Worm (Caenorhabditis elegans): ENCODE data around the gene swt-4.

swt-4 gene

DNA sequence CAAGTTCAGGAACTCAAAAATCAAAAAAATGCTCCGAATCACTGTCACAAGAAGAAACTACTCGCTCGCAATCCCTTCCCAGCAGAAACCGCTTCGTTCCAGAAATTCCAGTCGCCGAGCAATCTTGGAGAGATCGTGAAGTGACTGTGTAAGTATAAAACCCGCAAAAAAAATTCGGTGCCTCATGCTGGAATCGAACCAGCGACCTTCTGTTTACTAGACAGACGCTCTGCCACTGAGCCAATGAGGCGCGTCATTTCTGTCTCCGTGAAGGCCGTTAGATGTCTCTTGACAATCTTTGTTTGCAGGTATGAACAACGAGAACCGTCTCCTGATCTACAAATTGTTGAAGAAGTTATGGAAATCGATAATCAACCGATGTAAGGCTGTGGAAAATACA, 4.4 kb downstream of the swt-4 start (continued):
- TF ChIP-seq odd-2 (tag; optimal IDR thresholded peaks at IDR 0.05) (peak; percentile 39), fkh-6 (tag; optimal IDR thresholded peaks at IDR 0.05) (peak; percentile 65), F13H6.1 (tag; optimal IDR thresholded peaks at IDR 0.05) (no peak), pqm-1 (tag; optimal IDR thresholded peaks at IDR 0.05) (no peak), fkh-10 (GFP tag; optimal IDR thresholded peaks at IDR 0.05) (no peak), nhr-11 (tag; optimal IDR thresholded peaks at IDR 0.05) (no peak), unc-42 (tag; optimal IDR thresholded peaks at IDR 0.05) (no peak), sox-4 (tag; optimal IDR thresholded peaks at IDR 0.05) (peak; percentile 65), che-1 (tag; optimal IDR thresholded peaks at IDR 0.05) (peak; percentile 80), ceh-22 (tag; optimal IDR thresholded peaks at IDR 0.05) (no peak), elt-2 (tag; optimal IDR thresholded peaks at IDR 0.05) (peak; percentile 76), ceh-6 (GFP tag; optimal IDR thresholded peaks at IDR 0.05) (peak; percentile 76), ttx-3 (tag; optimal IDR thresholded peaks at IDR 0.05) (peak; percentile 50), sdc-2 (tag; optimal IDR thresholded peaks at IDR 0.05) (peak; percentile 27), mec-3 (tag; optimal IDR thresholded peaks at IDR 0.05; ENCODE audit: borderline replicate concordance) (no peak), pha-2 (tag; optimal IDR thresholded peaks at IDR 0.05) (peak; percentile 67), eyg-1 (tag; optimal IDR thresholded peaks at IDR 0.05) (peak; percentile 31), ceh-2 (tag; optimal IDR thresholded peaks at IDR 0.05) (peak; percentile 36), hlh-6 (tag; optimal IDR thresholded peaks at IDR 0.05) (peak; percentile 75), pag-3 (tag; optimal IDR thresholded peaks at IDR 0.05; ENCODE audit: borderline replicate concordance) (no peak), K02D7.2 (tag; optimal IDR thresholded peaks at IDR 0.05) (peak; percentile 48), hlh-15 (tag; optimal IDR thresholded peaks at IDR 0.05) (no peak), ama-1 (optimal IDR thresholded peaks at IDR 0.05) (no peak), C08G9.2 (tag; optimal IDR thresholded peaks at IDR 0.05) (peak; percentile 66), pax-1 (tag; optimal IDR thresholded peaks at IDR 0.05) (no peak), rnt-1 (tag; optimal IDR thresholded peaks at IDR 0.05) (peak; percentile 44), hlh-8 (tag; optimal IDR thresholded peaks at IDR 0.05) (no peak), ztf-16 (tag; optimal IDR thresholded peaks at IDR 0.05) (peak; percentile 56), ceh-45 (GFP tag; IDR thresholded peaks at IDR 0.05) (no peak), dve-1 (tag; optimal IDR thresholded peaks at IDR 0.05) (peak; percentile 53), nhr-232 (tag; optimal IDR thresholded peaks at IDR 0.05) (peak; percentile 80), pros-1 (tag; optimal IDR thresholded peaks at IDR 0.05) (no peak), hlh-30 (tag; optimal IDR thresholded peaks at IDR 0.05; ENCODE audit: insufficient read depth) (peak; percentile 40), fax-1 (tag; optimal IDR thresholded peaks at IDR 0.05) (peak; percentile 58), ceh-34 (tag; optimal IDR thresholded peaks at IDR 0.05) (peak; percentile 41), nfya-1 (tag; optimal IDR thresholded peaks at IDR 0.05) (peak; percentile 26), ceh-24 (tag; optimal IDR thresholded peaks at IDR 0.05) (no peak), ceh-48 (tag; optimal IDR thresholded peaks at IDR 0.05) (peak; percentile 66), dmd-4 (tag; optimal IDR thresholded peaks at IDR 0.05; ENCODE audit: borderline replicate concordance) (no peak), syd-9 (tag; optimal IDR thresholded peaks at IDR 0.05) (peak; percentile 48), ceh-30 (tag; optimal IDR thresholded peaks at IDR 0.05) (no peak), ref-2 (tag; optimal IDR thresholded peaks at IDR 0.05) (peak; percentile 37), lin-11 (tag; optimal IDR thresholded peaks at IDR 0.05) (peak; percentile 70), madf-2 (tag; optimal IDR thresholded peaks at IDR 0.05) (peak; percentile 63), ahr-1 (tag; optimal IDR thresholded peaks at IDR 0.05) (no peak), sox-2 (GFP tag; IDR thresholded peaks at IDR 0.05) (peak; percentile 77), ceh-31 (tag; optimal IDR thresholded peaks at IDR 0.05) (no peak), zip-5 (tag; optimal IDR thresholded peaks at IDR 0.05) (no peak), K09A11.1 (tag; optimal IDR thresholded peaks at IDR 0.05; ENCODE audit: insufficient read depth) (no peak), ceh-9 (tag; optimal IDR thresholded peaks at IDR 0.05) (peak; percentile 29), Y22D7AL.16 (tag; optimal IDR thresholded peaks at IDR 0.05) (peak; percentile 30), lim-6 (tag; optimal IDR thresholded peaks at IDR 0.05) (no peak)

Measured in whole organism, late embryonic.